Worm (Caenorhabditis elegans) whole organism, L2 larva: ENCODE data around the gene fbxb-108.

Source experiments
- ZK546.5 ChIP-seq: sonication (generic microtip); optimal IDR thresholded peaks from 2 replicates; lab custom pipeline; 2017; ENCODE audit warnings: missing biosample characterization, missing genetic modification characterization
- ama-1 ChIP-seq: fragments of 150-350 bp; optimal IDR thresholded peaks from 2 replicates; lab custom pipeline; 2018; ENCODE audit warnings: inconsistent platforms
- ceh-16 ChIP-seq: fragments of 150-350 bp; optimal IDR thresholded peaks from 2 replicates; lab custom pipeline; 2014; ENCODE audit warnings: missing biosample characterization, missing genetic modification characterization
- ceh-82 ChIP-seq: fragments of 150-350 bp; optimal IDR thresholded peaks from 2 replicates; lab custom pipeline; 2014; ENCODE audit warnings: missing biosample characterization, missing genetic modification characterization
- gmeb-1 ChIP-seq: fragments of 150-350 bp; optimal IDR thresholded peaks from 2 replicates; lab custom pipeline; 2014; ENCODE audit warnings: missing biosample characterization, missing genetic modification characterization
- nhr-12 ChIP-seq: fragments of 150-350 bp; optimal IDR thresholded peaks from 2 replicates; lab custom pipeline; 2014; ENCODE audit warnings: missing biosample characterization, missing genetic modification characterization
- nhr-237 ChIP-seq: fragments of 150-350 bp; optimal IDR thresholded peaks from 2 replicates; lab custom pipeline; 2014; ENCODE audit warnings: missing biosample characterization, missing genetic modification characterization
- sem-4 ChIP-seq: fragments of 150-350 bp; optimal IDR thresholded peaks from 2 replicates; lab custom pipeline; 2014; ENCODE audit warnings: missing biosample characterization, missing genetic modification reagents, missing genetic modification characterization
- sma-9 ChIP-seq, 2 experiments: fragments of 150-350 bp in 1 of 2; sonication (generic microtip) in 1 of 2; optimal IDR thresholded peaks; 2 replicates each; lab custom pipeline; 2014 to 2016; ENCODE audit warnings: missing genetic modification characterization in 2 of 2, mild to moderate bottlenecking in 1 of 2, missing biosample characterization in 1 of 2, missing compliant biosample characterization in 1 of 2, missing genetic modification reagents in 1 of 2, moderate library complexity in 1 of 2
- unc-62 ChIP-seq: fragments of 150-350 bp; optimal IDR thresholded peaks from 2 replicates; lab custom pipeline; 2014; ENCODE audit warnings: missing biosample characterization, missing genetic modification reagents, missing genetic modification characterization

DNA sequence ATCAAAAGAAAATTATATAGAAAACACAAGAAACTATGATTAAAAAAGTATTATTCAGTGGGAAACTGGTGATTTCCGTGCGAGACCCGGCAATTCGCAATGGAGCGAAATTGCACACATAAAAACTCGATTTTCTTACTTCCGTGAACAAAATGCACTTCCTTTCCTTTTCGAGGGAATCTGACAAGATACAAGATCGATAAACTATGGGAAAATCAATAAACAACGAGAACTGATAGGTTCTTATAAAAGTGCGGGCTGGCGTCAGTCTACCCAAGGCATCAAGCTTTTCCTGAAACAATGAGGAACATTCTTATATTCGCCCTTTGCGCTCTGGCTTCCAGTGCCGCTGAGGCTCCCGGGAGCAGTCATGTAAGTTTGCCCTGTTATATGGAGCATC lies 11.8 kb upstream of the fbxb-108 start, which contains the start of gene F29A7.3:
- TF ChIP-seq nhr-12 (tag; lab: Kevin White, UChicago), result no peak
- TF ChIP-seq ceh-16, result no peak
- no peak for TF ChIP-seq ZK546.5
- no peak for TF ChIP-seq sem-4 (tag; lab: Kevin White, UChicago)
- TF ChIP-seq sma-9 (GFP tag; optimal IDR thresholded peaks at IDR 0.05; lab: Kevin White, UChicago), result no peak
- no peak for TF ChIP-seq sma-9 (tag; optimal IDR thresholded peaks at IDR 0.05; lab: Kevin White, UChicago)
- TF ChIP-seq ceh-82, result no peak
- no peak for TF ChIP-seq ama-1 (lab: Kevin White, UChicago)
- TF ChIP-seq nhr-237 (tag; lab: Kevin White, UChicago), result no peak
- no peak for TF ChIP-seq gmeb-1 (tag; lab: Kevin White, UChicago)
- TF ChIP-seq unc-62 (GFP tag; lab: Kevin White, UChicago), result no peak
